Worm (Caenorhabditis elegans) whole organism, late embryonic: ENCODE results near the gene srj-40.
A peak's percentile ranks its signal among the peaks of the same experiment; 100 is the strongest.

Source experiments
- C08G9.2 ChIP-seq: sonication (generic microtip); optimal IDR thresholded peaks from 2 replicates; lab custom pipeline; 2016; ENCODE audit warnings: mild to moderate bottlenecking, missing genetic modification characterization, moderate library complexity, missing compliant biosample characterization
- C38D4.7 ChIP-seq: fragments of 200-800 bp; sonication (Bioruptor generic); optimal IDR thresholded peaks from 2 replicates; lab custom pipeline; 2018; ENCODE audit warnings: mild to moderate bottlenecking, missing genetic modification characterization, moderate library complexity, missing compliant biosample characterization
- F13H6.1 ChIP-seq: sonication (generic microtip); optimal IDR thresholded peaks from 2 replicates; lab custom pipeline; 2016; ENCODE audit warnings: missing genetic modification characterization, missing compliant biosample characterization
- K09A11.1 ChIP-seq: sonication (generic microtip); optimal IDR thresholded peaks from 2 replicates; lab custom pipeline; 2017; ENCODE audit warnings: antibody characterized with exemption, mild to moderate bottlenecking, missing genetic modification characterization, missing compliant biosample characterization; ENCODE audit not compliant: insufficient read depth
- T23F11.4 ChIP-seq: fragments of 200-800 bp; sonication (Bioruptor generic); optimal IDR thresholded peaks from 2 replicates; lab custom pipeline; 2018; ENCODE audit warnings: mild to moderate bottlenecking, missing genetic modification characterization, missing compliant biosample characterization
- Y22D7AL.16 ChIP-seq: sonication (generic microtip); optimal IDR thresholded peaks from 2 replicates; lab custom pipeline; 2016; ENCODE audit warnings: missing genetic modification characterization, missing compliant biosample characterization
- ceh-18 ChIP-seq: sonication (generic microtip); optimal IDR thresholded peaks from 2 replicates; lab custom pipeline; 2016; ENCODE audit warnings: missing genetic modification characterization, missing compliant biosample characterization
- ceh-2 ChIP-seq: sonication (generic microtip); optimal IDR thresholded peaks from 2 replicates; lab custom pipeline; 2016; ENCODE audit warnings: missing genotype, missing genetic modification characterization, missing compliant biosample characterization
- ceh-31 ChIP-seq: sonication (generic microtip); optimal IDR thresholded peaks from 2 replicates; lab custom pipeline; 2016; ENCODE audit warnings: missing genetic modification characterization, missing compliant biosample characterization
- ceh-45 ChIP-seq: fragments of 200-800 bp; sonication (Bioruptor generic); IDR thresholded peaks from 2 replicates; pipeline ENCODE4 v1.3.6; 2022; ENCODE audit warnings: missing genetic modification reagents, missing genetic modification characterization, missing compliant biosample characterization
- che-1 ChIP-seq: sonication (generic microtip); optimal IDR thresholded peaks from 2 replicates; lab custom pipeline; 2016; ENCODE audit warnings: mild to moderate bottlenecking, missing genetic modification characterization, missing compliant biosample characterization
- elt-2 ChIP-seq: sonication (generic microtip); optimal IDR thresholded peaks from 2 replicates; lab custom pipeline; 2016; ENCODE audit warnings: missing genetic modification reagents, missing genetic modification characterization, missing compliant biosample characterization
- elt-4 ChIP-seq: sonication (generic microtip); optimal IDR thresholded peaks from 2 replicates; lab custom pipeline; 2016; ENCODE audit warnings: missing genetic modification characterization, missing compliant biosample characterization
- eyg-1 ChIP-seq: sonication (generic microtip); optimal IDR thresholded peaks from 2 replicates; lab custom pipeline; 2016; ENCODE audit warnings: missing genotype, missing genetic modification characterization, missing compliant biosample characterization
- fax-1 ChIP-seq: sonication (generic microtip); optimal IDR thresholded peaks from 2 replicates; lab custom pipeline; 2016; ENCODE audit warnings: missing genotype, missing genetic modification characterization, missing compliant biosample characterization
- fkh-6 ChIP-seq: sonication (generic microtip); optimal IDR thresholded peaks from 2 replicates; lab custom pipeline; 2016; ENCODE audit warnings: missing genetic modification characterization, missing compliant biosample characterization
- gmeb-2 ChIP-seq: sonication (generic microtip); optimal IDR thresholded peaks from 2 replicates; lab custom pipeline; 2016; ENCODE audit warnings: missing genetic modification characterization, inconsistent platforms, missing compliant biosample characterization
- hlh-15 ChIP-seq: sonication (generic microtip); optimal IDR thresholded peaks from 2 replicates; lab custom pipeline; 2016; ENCODE audit warnings: missing genetic modification characterization, missing compliant biosample characterization
- hlh-30 ChIP-seq: sonication (generic microtip); optimal IDR thresholded peaks from 2 replicates; lab custom pipeline; 2017; ENCODE audit warnings: antibody characterized with exemption, missing genetic modification characterization, missing compliant biosample characterization; ENCODE audit not compliant: insufficient read depth
- hlh-8 ChIP-seq: sonication (generic microtip); optimal IDR thresholded peaks from 2 replicates; lab custom pipeline; 2016; ENCODE audit warnings: missing genotype, missing genetic modification characterization, missing compliant biosample characterization
- lin-11 ChIP-seq: fragments of 200-800 bp; sonication (Bioruptor generic); optimal IDR thresholded peaks from 2 replicates; lab custom pipeline; 2018; ENCODE audit warnings: mild to moderate bottlenecking, missing genetic modification characterization, missing compliant biosample characterization
- madf-2 ChIP-seq: sonication (generic microtip); optimal IDR thresholded peaks from 2 replicates; lab custom pipeline; 2017; ENCODE audit warnings: missing genetic modification characterization, missing compliant biosample characterization
- mec-3 ChIP-seq: sonication (generic microtip); optimal IDR thresholded peaks from 2 replicates; lab custom pipeline; 2016; ENCODE audit warnings: borderline replicate concordance, missing genetic modification characterization, missing compliant biosample characterization
- nhr-11 ChIP-seq: fragments of 150-350 bp; optimal IDR thresholded peaks from 2 replicates; lab custom pipeline; 2014; ENCODE audit warnings: missing biosample characterization, missing genetic modification characterization
- nhr-232 ChIP-seq: sonication (generic microtip); optimal IDR thresholded peaks from 2 replicates; lab custom pipeline; 2016; ENCODE audit warnings: missing genetic modification characterization, missing compliant biosample characterization
- npax-4 ChIP-seq: sonication (generic microtip); optimal IDR thresholded peaks from 2 replicates; lab custom pipeline; 2016; ENCODE audit warnings: missing genetic modification characterization, missing compliant biosample characterization
- pag-3 ChIP-seq: sonication (generic microtip); optimal IDR thresholded peaks from 2 replicates; lab custom pipeline; 2016; ENCODE audit warnings: missing compliant biosample characterization, missing genetic modification characterization, borderline replicate concordance
- pax-1 ChIP-seq: fragments of 150-350 bp; optimal IDR thresholded peaks from 2 replicates; lab custom pipeline; 2014; ENCODE audit warnings: missing biosample characterization, missing genetic modification characterization
- pha-2 ChIP-seq: sonication (generic microtip); optimal IDR thresholded peaks from 2 replicates; lab custom pipeline; 2017; ENCODE audit warnings: mild to moderate bottlenecking, missing genetic modification characterization, missing compliant biosample characterization
- pqm-1 ChIP-seq: sonication (generic microtip); optimal IDR thresholded peaks from 2 replicates; lab custom pipeline; 2016; ENCODE audit warnings: missing genetic modification characterization, missing compliant biosample characterization
- pros-1 ChIP-seq: fragments of 150-350 bp; optimal IDR thresholded peaks from 2 replicates; lab custom pipeline; 2014; ENCODE audit warnings: missing biosample characterization, missing genetic modification reagents, missing genetic modification characterization
- sdc-2 ChIP-seq: sonication (generic microtip); optimal IDR thresholded peaks from 2 replicates; lab custom pipeline; 2016; ENCODE audit warnings: missing genotype, missing genetic modification characterization, missing compliant biosample characterization
- syd-9 ChIP-seq: sonication (generic microtip); optimal IDR thresholded peaks from 2 replicates; lab custom pipeline; 2016; ENCODE audit warnings: mild to moderate bottlenecking, missing genetic modification characterization, moderate library complexity, missing compliant biosample characterization
- tbx-2 ChIP-seq: sonication (generic microtip); optimal IDR thresholded peaks from 2 replicates; lab custom pipeline; 2016; ENCODE audit warnings: missing genetic modification characterization, missing compliant biosample characterization
- unc-3 ChIP-seq, 2 experiments: fragments of 200-800 bp in 1 of 2; sonication (Bioruptor generic) in 1 of 2; sonication (generic microtip) in 1 of 2; conservative IDR thresholded peaks in 1 of 2; optimal IDR thresholded peaks in 1 of 2; 2 replicates each; pipeline versions ENCODE4 v1.3.6 to Lab custom; 2016 to 2022; ENCODE audit warnings: missing compliant biosample characterization in 2 of 2, missing genetic modification characterization in 2 of 2, missing genetic modification reagents in 1 of 2
- unc-42 ChIP-seq: sonication (generic microtip); optimal IDR thresholded peaks from 2 replicates; lab custom pipeline; 2016; ENCODE audit warnings: missing genotype, missing genetic modification characterization, missing compliant biosample characterization
- unc-55 ChIP-seq: sonication (generic microtip); optimal IDR thresholded peaks from 2 replicates; lab custom pipeline; 2017; ENCODE audit warnings: missing biosample characterization, missing genetic modification reagents, missing genetic modification characterization
- zip-5 ChIP-seq: sonication (generic microtip); optimal IDR thresholded peaks from 2 replicates; lab custom pipeline; 2016; ENCODE audit warnings: missing genetic modification characterization, missing compliant biosample characterization

The srj-40 gene

ce11 chrV:4143034-4143433, 41.4 kb downstream of the srj-40 start (continued):
- TF ChIP-seq pha-2 (tag; lab: Kevin White, UChicago) (no peak), gmeb-2 (no peak), F13H6.1 (tag; lab: Kevin White, UChicago) (no peak), che-1 (tag; lab: Kevin White, UChicago) (no peak), pqm-1 (tag; lab: Kevin White, UChicago) (no peak), unc-42 (tag; lab: Kevin White, UChicago) (peak; percentile 69), pax-1 (tag; lab: Kevin White, UChicago) (peak; percentile 13), nhr-232 (no peak), syd-9 (no peak), ceh-2 (tag; lab: Kevin White, UChicago) (no peak), C08G9.2 (tag; lab: Kevin White, UChicago) (no peak), elt-2 (tag; lab: Kevin White, UChicago) (peak; percentile 67), madf-2 (tag; lab: Kevin White, UChicago) (no peak), T23F11.4 (GFP tag; lab: Kevin White, UChicago) (no peak), ceh-31 (tag; lab: Kevin White, UChicago) (no peak), zip-5 (tag; lab: Kevin White, UChicago) (no peak), ceh-45 (GFP tag; lab: Robert Waterston, UW) (no peak)

- TF ChIP-seq C38D4.7 (GFP tag; lab: Kevin White, UChicago) (no peak), mec-3 (tag; lab: Kevin White, UChicago) (no peak), C08G9.2 (tag; lab: Kevin White, UChicago) (no peak), Y22D7AL.16 (no peak), fax-1 (tag; lab: Kevin White, UChicago) (no peak), ceh-31 (tag; lab: Kevin White, UChicago) (no peak)
These were observed 42.5 kb downstream of the srj-40 start, which contains the start of gene Y45G5AL.1 for ce11 chrV:4144205-4144604. Y45G5AL.1 (plus strand) TSS chrV:4144505.

- TF ChIP-seq elt-4 (peak; percentile 66), nhr-11 (no peak), pag-3 (tag; lab: Kevin White, UChicago) (peak; percentile 0), tbx-2 (tag; lab: Kevin White, UChicago) (no peak)
These were observed 49.7 kb downstream of the srj-40 start for ce11 chrV:4151400-4151799.

- no peak for TF ChIP-seq hlh-30 (tag; lab: Kevin White, UChicago)
- TF ChIP-seq ceh-18 (tag; lab: Kevin White, UChicago) = no peak
- no peak for TF ChIP-seq fax-1 (tag; lab: Kevin White, UChicago)
- TF ChIP-seq K09A11.1 (tag; lab: Kevin White, UChicago) = no peak
- TF ChIP-seq lin-11 (tag; lab: Kevin White, UChicago) = no peak
- no peak for TF ChIP-seq unc-55
- no peak for TF ChIP-seq Y22D7AL.16
- TF ChIP-seq pros-1 (tag; lab: Kevin White, UChicago) = no peak
- TF ChIP-seq sdc-2 (tag; lab: Kevin White, UChicago) = no peak
- no peak for TF ChIP-seq pqm-1 (tag; lab: Kevin White, UChicago)
- TF ChIP-seq eyg-1 (tag; lab: Kevin White, UChicago) = no peak
- TF ChIP-seq madf-2 (tag; lab: Kevin White, UChicago) = no peak
- TF ChIP-seq npax-4 (tag; lab: Kevin White, UChicago) = no peak
- TF ChIP-seq hlh-15 (tag; lab: Kevin White, UChicago) = no peak
- TF ChIP-seq unc-3 (GFP tag; conservative IDR thresholded peaks at IDR 0.05; lab: Robert Waterston, UW) = no peak
- TF ChIP-seq unc-3 (tag; optimal IDR thresholded peaks at IDR 0.05; lab: Kevin White, UChicago) = no peak
- TF ChIP-seq hlh-8 (tag; lab: Kevin White, UChicago) = no peak
- no peak for TF ChIP-seq fkh-6 (tag; lab: Kevin White, UChicago)
These were observed 50.5 kb downstream of the srj-40 start, which contains the start of gene Y45G5AM.6 for ce11 chrV:4152200-4152599. Y45G5AM.6 (minus strand) TSS chrV:4152300.
